Worm (Caenorhabditis elegans) whole organism, L4 larva: Measurements from ENCODE around the gene R148.3.

ENCODE experiments used
- F37D6.2 ChIP-seq: sonication (generic microtip); optimal IDR thresholded peaks from 2 replicates; lab custom pipeline; 2016; ENCODE audit warnings: mild to moderate bottlenecking, missing genetic modification characterization, missing compliant biosample characterization
- Y105C5A.15 ChIP-seq: fragments of 200-800 bp; sonication (Bioruptor generic); IDR thresholded peaks from 2 replicates; pipeline ENCODE4 v1.3.6; 2022; ENCODE audit warnings: missing genetic modification characterization, missing compliant biosample characterization
- Y48G9A.11 ChIP-seq: fragments of 200-800 bp; sonication (Bioruptor generic); IDR thresholded peaks from 2 replicates; pipeline ENCODE4 v1.3.6; 2022; ENCODE audit warnings: missing genetic modification reagents, missing genetic modification characterization, missing compliant biosample characterization
- aha-1 ChIP-seq: fragments of 150-350 bp; peaks from one replicate; lab custom pipeline; 2014; ENCODE audit warnings: missing biosample characterization, missing genetic modification characterization
- aly-2 ChIP-seq: sonication (generic microtip); optimal IDR thresholded peaks from 2 replicates; lab custom pipeline; 2018; ENCODE audit warnings: missing biosample characterization, missing genetic modification characterization
- arid-1 ChIP-seq: fragments of 200-800 bp; sonication (Bioruptor generic); conservative IDR thresholded peaks from 2 replicates; pipeline ENCODE4 v1.3.6; 2022; ENCODE audit warnings: missing genetic modification reagents, missing genetic modification characterization, missing compliant biosample characterization
- ceh-20 ChIP-seq: fragments of 200-800 bp; sonication (Bioruptor generic); IDR thresholded peaks from 2 replicates; pipeline ENCODE4 v1.3.6; 2022; ENCODE audit warnings: missing genetic modification reagents, missing genetic modification characterization, missing compliant biosample characterization
- ceh-32 ChIP-seq: sonication (generic microtip); optimal IDR thresholded peaks from 2 replicates; lab custom pipeline; 2016; ENCODE audit warnings: mild to moderate bottlenecking, missing genetic modification characterization, missing compliant biosample characterization; ENCODE audit not compliant: poor library complexity
- ceh-62 ChIP-seq: sonication (generic microtip); optimal IDR thresholded peaks from 2 replicates; lab custom pipeline; 2017; ENCODE audit warnings: missing biosample characterization, missing genetic modification characterization
- ctbp-1 ChIP-seq: fragments of 200-800 bp; sonication (Bioruptor generic); IDR thresholded peaks from 2 replicates; pipeline ENCODE4 v1.3.6; 2022; ENCODE audit warnings: missing genetic modification reagents, missing genetic modification characterization, missing compliant biosample characterization
- daf-12 ChIP-seq: fragments of 150-350 bp; optimal IDR thresholded peaks from 2 replicates; lab custom pipeline; 2014; ENCODE audit warnings: missing biosample characterization, missing genetic modification reagents, missing genetic modification characterization
- daf-16 ChIP-seq, 3 experiments: sonication (generic microtip); optimal IDR thresholded peaks; 2 replicates each; lab custom pipeline; 2016 to 2017; ENCODE audit warnings: missing genetic modification characterization in 3 of 3, missing genetic modification reagents in 3 of 3, mild to moderate bottlenecking in 2 of 3, missing compliant biosample characterization in 2 of 3, missing biosample characterization in 1 of 3, moderate library complexity in 1 of 3
- daf-8 ChIP-seq: fragments of 200-800 bp; sonication (Bioruptor generic); IDR thresholded peaks from 2 replicates; pipeline ENCODE4 v1.3.6; 2022; ENCODE audit warnings: missing genetic modification characterization, missing compliant biosample characterization
- dpl-1 ChIP-seq: fragments of 150-350 bp; optimal IDR thresholded peaks from 2 replicates; lab custom pipeline; 2014; ENCODE audit warnings: missing biosample characterization, missing genetic modification reagents, missing genetic modification characterization
- egl-43 ChIP-seq: fragments of 200-800 bp; sonication (Bioruptor generic); IDR thresholded peaks from 2 replicates; pipeline ENCODE4 v1.3.6; 2022; ENCODE audit warnings: missing genetic modification reagents, missing genetic modification characterization, missing compliant biosample characterization
- hlh-11 ChIP-seq: fragments of 200-800 bp; sonication (Bioruptor generic); optimal IDR thresholded peaks from 2 replicates; lab custom pipeline; 2018; ENCODE audit warnings: mild to moderate bottlenecking, missing genetic modification characterization, missing compliant biosample characterization
- hmg-1.1 ChIP-seq: fragments of 200-800 bp; sonication (Bioruptor generic); IDR thresholded peaks from 2 replicates; pipeline ENCODE4 v1.3.6; 2022; ENCODE audit warnings: missing genetic modification reagents, missing genetic modification characterization, missing compliant biosample characterization
- lim-7 ChIP-seq: fragments of 200-800 bp; sonication (Bioruptor generic); IDR thresholded peaks from 2 replicates; pipeline ENCODE4 v1.3.6; 2022; ENCODE audit warnings: missing genetic modification characterization, missing compliant biosample characterization
- lin-1 ChIP-seq: fragments of 200-800 bp; sonication (Bioruptor generic); IDR thresholded peaks from 2 replicates; pipeline ENCODE4 v1.3.6; 2022; ENCODE audit warnings: missing genetic modification reagents, missing genetic modification characterization, missing compliant biosample characterization
- lin-38 ChIP-seq: fragments of 200-800 bp; sonication (Bioruptor generic); IDR thresholded peaks from 2 replicates; pipeline ENCODE4 v1.3.6; 2022; ENCODE audit warnings: missing genetic modification reagents, missing genetic modification characterization, missing compliant biosample characterization
- madf-5 ChIP-seq, 2 experiments: fragments of 200-800 bp; sonication (Bioruptor generic); IDR thresholded peaks; 2 replicates each; pipeline ENCODE4 v1.3.6; 2022; ENCODE audit warnings: missing compliant biosample characterization in 2 of 2, missing genetic modification characterization in 2 of 2
- mdl-1 ChIP-seq, 2 experiments: fragments of 150-350 bp in 1 of 2; sonication (generic microtip) in 1 of 2; optimal IDR thresholded peaks; 2 replicates each; lab custom pipeline; 2014 to 2017; ENCODE audit warnings: missing biosample characterization in 2 of 2, missing genetic modification characterization in 2 of 2
- mdt-29 ChIP-seq: fragments of 200-800 bp; sonication (Bioruptor generic); IDR thresholded peaks from 2 replicates; pipeline ENCODE4 v1.3.6; 2022; ENCODE audit warnings: missing genetic modification reagents, missing genetic modification characterization, missing compliant biosample characterization
- mes-2 ChIP-seq: sonication (generic microtip); optimal IDR thresholded peaks from 2 replicates; lab custom pipeline; 2016; ENCODE audit warnings: missing genotype, mild to moderate bottlenecking, missing genetic modification characterization, missing compliant biosample characterization; ENCODE audit not compliant: poor library complexity, severe bottlenecking
- mxl-3 ChIP-seq: fragments of 200-800 bp; sonication (Bioruptor generic); optimal IDR thresholded peaks from 2 replicates; lab custom pipeline; 2018; ENCODE audit warnings: mild to moderate bottlenecking, missing genetic modification characterization, missing compliant biosample characterization
- nhr-11 ChIP-seq: fragments of 150-350 bp; optimal IDR thresholded peaks from 2 replicates; lab custom pipeline; 2014; ENCODE audit warnings: missing biosample characterization, missing genetic modification characterization
- set-16 ChIP-seq: fragments of 200-800 bp; sonication (Bioruptor generic); IDR thresholded peaks from 2 replicates; pipeline ENCODE4 v1.3.6; 2022; ENCODE audit warnings: missing genetic modification reagents, missing genetic modification characterization, missing compliant biosample characterization
- spr-1 ChIP-seq: sonication (generic microtip); optimal IDR thresholded peaks from 2 replicates; lab custom pipeline; 2016; ENCODE audit warnings: mild to moderate bottlenecking, missing genetic modification characterization, missing compliant biosample characterization
- unc-130 ChIP-seq: sonication (generic microtip); optimal IDR thresholded peaks from 2 replicates; lab custom pipeline; 2016; ENCODE audit warnings: missing genetic modification reagents, missing genetic modification characterization, missing compliant biosample characterization
- zfp-3 ChIP-seq: fragments of 200-800 bp; sonication (Bioruptor generic); conservative IDR thresholded peaks from 2 replicates; pipeline ENCODE4 v1.3.6; 2022; ENCODE audit warnings: missing genetic modification reagents, missing genetic modification characterization, missing compliant biosample characterization
- zip-11 ChIP-seq: fragments of 200-800 bp; sonication (Bioruptor generic); IDR thresholded peaks from 2 replicates; pipeline ENCODE4 v1.3.6; 2022; ENCODE audit warnings: missing genetic modification characterization, missing compliant biosample characterization

R148.3 gene

ce11 chrIII:3191195-3191594 lies 16.1 kb downstream of the R148.3 start, which contains the start of gene R148.8:
R148.8 (plus strand) TSS chrIII:3191495.
- TF ChIP-seq ceh-32 (tag; lab: Kevin White, UChicago), result no peak
- TF ChIP-seq, all 104 proteins: peak for 0

- TF ChIP-seq daf-12 (no peak), F37D6.2 (no peak), mdl-1 (tag; optimal IDR thresholded peaks at IDR 0.05; lab: Kevin White, UChicago) (no peak), ctbp-1 (no peak), dpl-1 (GFP tag; lab: Kevin White, UChicago) (no peak), hmg-1.1 (GFP tag; lab: Robert Waterston, UW) (no peak), ceh-62 (no peak), lim-7 (GFP tag; lab: Robert Waterston, UW) (0 out of 2 replicates have a peak, but pooled peaks have one; percentile 40), spr-1 (tag; lab: Kevin White, UChicago) (no peak), zfp-3 (GFP tag; lab: Robert Waterston, UW) (no peak), lin-1 (GFP tag; lab: Robert Waterston, UW) (no peak), mdt-29 (GFP tag; lab: Robert Waterston, UW) (peak; percentile 32; the same call in 1 of the 2 replicates), zip-11 (no peak), aly-2 (no peak), lin-38 (GFP tag; lab: Robert Waterston, UW) (peak; percentile 47; the same call in 1 of the 2 replicates), aha-1 (tag; lab: Kevin White, UChicago) (no peak), unc-130 (GFP tag; lab: Kevin White, UChicago) (no peak), ceh-20 (GFP tag; lab: Robert Waterston, UW) (no peak), Y48G9A.11 (GFP tag; lab: Robert Waterston, UW) (no peak), mes-2 (tag; lab: Kevin White, UChicago) (no peak)
Observed at ce11 chrIII:3191729-3192128, 16.6 kb downstream of the R148.3 start.

- TF ChIP-seq arid-1 (GFP tag; lab: Robert Waterston, UW), result 0 out of 2 replicates have a peak, but pooled peaks have one; percentile 39
- 0 out of 4 replicates have a peak, but pooled peaks of 1 of the 2 experiments have one; percentile 10 for TF ChIP-seq madf-5 (GFP tag; IDR thresholded peaks at IDR 0.05; lab: Robert Waterston, UW)
- 0 out of 2 replicates have a peak, but pooled peaks have one; percentile 22 for TF ChIP-seq lim-7 (GFP tag; lab: Robert Waterston, UW)
- peak; percentile 40 for TF ChIP-seq lin-38 (GFP tag; lab: Robert Waterston, UW)
- TF ChIP-seq egl-43 (GFP tag; lab: Robert Waterston, UW), result 0 out of 2 replicates have a peak, but pooled peaks have one; percentile 57
Observed at ce11 chrIII:3192464-3192863, 17.3 kb downstream of the R148.3 start.

- TF ChIP-seq aha-1 (tag; lab: Kevin White, UChicago), result peak; percentile 42
- TF ChIP-seq set-16, result peak; percentile 12; the same call in 1 of the 2 replicates
- TF ChIP-seq dpl-1 (GFP tag; lab: Kevin White, UChicago), result no peak
- TF ChIP-seq, all 104 proteins: peak for 2
Observed at ce11 chrIII:3197904-3198303, 22.8 kb downstream of the R148.3 start.

ce11 chrIII:3198307-3198706 lies 23.2 kb downstream of the R148.3 start, which contains the start of gene R148.7:
R148.7 (minus strand) TSS chrIII:3198407.
- no peak for TF ChIP-seq mxl-3
- no peak for TF ChIP-seq spr-1 (tag; lab: Kevin White, UChicago)
- no peak for TF ChIP-seq daf-8 (GFP tag; lab: Robert Waterston, UW)
- TF ChIP-seq hlh-11, result no peak
- TF ChIP-seq nhr-11 (tag; lab: Kevin White, UChicago), result no peak
- TF ChIP-seq Y105C5A.15 (GFP tag; lab: Robert Waterston, UW), result no peak
- no peak for TF ChIP-seq daf-16 (GFP tag; optimal IDR thresholded peaks at IDR 0.05; lab: Kevin White, UChicago)
- no peak for TF ChIP-seq daf-16 (tag; optimal IDR thresholded peaks at IDR 0.05; lab: Kevin White, UChicago)
